Worm (Caenorhabditis elegans) whole organism, L4/young adult: ENCODE measurements around the gene srh-257.

Experiments
- dao-5 ChIP-seq: sonication (generic microtip); optimal IDR thresholded peaks from 2 replicates; lab custom pipeline; 2016; ENCODE audit warnings: missing genotype, missing genetic modification characterization, moderate library complexity, missing compliant biosample characterization
- him-1 ChIP-seq: sonication (generic microtip); optimal IDR thresholded peaks from 2 replicates; lab custom pipeline; 2016; ENCODE audit warnings: missing genotype, missing genetic modification reagents, missing genetic modification characterization, missing compliant biosample characterization

DNA sequence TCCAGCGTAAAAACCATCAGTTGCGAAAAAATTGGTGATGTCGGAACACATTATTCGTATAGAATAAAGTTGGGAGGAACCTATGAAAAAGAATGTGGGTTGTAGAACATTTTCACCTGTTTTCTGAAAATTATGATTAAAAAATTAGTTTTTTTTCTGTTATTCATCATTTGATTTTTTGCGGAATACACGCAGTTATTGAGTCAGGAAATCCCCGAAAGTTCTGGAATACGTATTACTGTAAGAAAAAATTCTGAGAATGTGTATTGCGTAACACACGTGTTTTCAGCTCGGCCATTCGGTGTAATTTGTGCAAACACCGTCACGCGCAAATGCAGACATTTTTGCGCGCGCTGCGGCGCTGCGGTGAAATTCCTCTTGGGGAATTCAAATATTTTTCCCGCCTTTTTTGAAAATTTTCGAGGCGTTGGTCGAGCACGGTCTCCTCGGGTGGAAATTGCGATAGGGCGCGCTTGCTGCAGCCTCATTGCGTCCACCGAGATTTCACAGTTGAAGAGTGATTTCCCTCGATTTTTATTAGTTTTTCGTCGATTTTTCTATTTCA lies 18.1 kb upstream of the srh-257 start, which contains the start of gene srh-170:
- TF ChIP-seq him-1 (no peak), dao-5 (tag; lab: Kevin White, UChicago) (no peak)
